Worm (Caenorhabditis elegans): ENCODE measurements around the gene hda-11.

DNA sequence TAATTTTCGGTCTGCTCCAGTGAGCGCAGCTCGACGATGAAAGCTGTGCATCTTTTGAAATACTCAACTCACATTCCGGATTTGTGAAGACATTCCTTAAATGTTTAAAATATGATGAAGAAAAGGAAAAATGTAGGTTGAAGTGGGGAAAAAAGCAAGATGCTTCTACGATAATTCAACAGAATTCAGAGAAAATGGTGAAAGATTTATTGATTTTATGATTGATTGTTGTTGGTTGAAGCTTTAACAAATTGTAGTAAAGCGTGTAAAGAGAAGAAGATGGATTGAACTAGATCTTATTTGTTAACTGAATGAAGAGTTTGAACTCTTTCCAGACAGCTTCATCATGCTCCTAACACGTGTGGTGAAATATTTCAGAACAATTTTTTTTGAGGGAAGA, 36.0 kb upstream of the hda-11 start, which contains the start of gene ncx-5:
- TF ChIP-seq zag-1 (tag; optimal IDR thresholded peaks at IDR 0.05) = no peak
- no peak for TF ChIP-seq nhr-12 (tag; optimal IDR thresholded peaks at IDR 0.05)
- no peak for TF ChIP-seq ceh-82 (tag; optimal IDR thresholded peaks at IDR 0.05)
- TF ChIP-seq sem-4 (tag; optimal IDR thresholded peaks at IDR 0.05) = no peak
- TF ChIP-seq ZK546.5 (tag; optimal IDR thresholded peaks at IDR 0.05) = no peak
- TF ChIP-seq alr-1 (tag; optimal IDR thresholded peaks at IDR 0.05) = no peak
- no peak for TF ChIP-seq lin-39 (tag; optimal IDR thresholded peaks at IDR 0.05)
- TF ChIP-seq ama-1 (optimal IDR thresholded peaks at IDR 0.05) = no peak
